Fruit fly (Drosophila melanogaster) whole organism, embryonic: ENCODE results near the gene CG5846.

Experiments used
- Aef1 ChIP-seq: fragments of 200-800 bp; sonication (Bioruptor generic); IDR thresholded peaks from 3 replicates; pipeline ENCODE4 v1.3.6; 2022; ENCODE audit warnings: missing biosample characterization, missing genetic modification characterization
- Asciz ChIP-seq: fragments of 200-800 bp; sonication (Bioruptor generic); optimal IDR thresholded peaks from 2 replicates; lab custom pipeline; 2017; ENCODE audit warnings: missing biosample characterization, mild to moderate bottlenecking, missing genetic modification characterization, missing genetic modification reagents
- Bdp1 ChIP-seq: fragments of 200-800 bp; sonication (Bioruptor generic); optimal IDR thresholded peaks from 3 replicates; lab custom pipeline; 2016; ENCODE audit warnings: missing biosample characterization, missing genetic modification characterization
- CG10431 ChIP-seq: fragments of 200-800 bp; sonication (Bioruptor generic); optimal IDR thresholded peaks from 3 replicates; lab custom pipeline; 2018; ENCODE audit warnings: missing biosample characterization, mild to moderate bottlenecking, missing genetic modification characterization
- CG11504 ChIP-seq: fragments of 200-800 bp; sonication (Bioruptor generic); optimal IDR thresholded peaks from 3 replicates; lab custom pipeline; 2019; ENCODE audit warnings: missing biosample characterization, mild to moderate bottlenecking, missing genetic modification characterization, moderate library complexity
- CG12219 ChIP-seq: fragments of 200-800 bp; sonication (Bioruptor generic); optimal IDR thresholded peaks from 3 replicates; lab custom pipeline; 2018; ENCODE audit warnings: missing biosample characterization, mild to moderate bottlenecking, missing genetic modification characterization
- CG15514 ChIP-seq: fragments of 200-800 bp; sonication (Bioruptor generic); optimal IDR thresholded peaks from 3 replicates; lab custom pipeline; 2017; ENCODE audit warnings: missing biosample characterization, missing genetic modification characterization, mild to moderate bottlenecking, moderate library complexity, missing genetic modification reagents
- CG1603 ChIP-seq: fragments of 200-800 bp; sonication (Bioruptor generic); optimal IDR thresholded peaks from 2 replicates; lab custom pipeline; 2019; ENCODE audit warnings: missing biosample characterization, mild to moderate bottlenecking, missing genetic modification characterization, moderate library complexity
- CG16779 ChIP-seq: fragments of 200-800 bp; sonication (Bioruptor generic); IDR thresholded peaks from 2 replicates; pipeline ENCODE4 v1.3.6; 2022; ENCODE audit warnings: missing biosample characterization, missing genetic modification characterization
- CG1792 ChIP-seq: fragments of 200-800 bp; sonication (Bioruptor generic); optimal IDR thresholded peaks from 2 replicates; lab custom pipeline; 2016; ENCODE audit warnings: missing biosample characterization, missing genetic modification characterization
- CG2678 ChIP-seq: fragments of 200-800 bp; sonication (Bioruptor generic); optimal IDR thresholded peaks from 3 replicates; lab custom pipeline; 2019; ENCODE audit warnings: missing biosample characterization, mild to moderate bottlenecking, missing genetic modification characterization, moderate library complexity
- CG2889 ChIP-seq: fragments of 200-800 bp; sonication (Bioruptor generic); IDR thresholded peaks from 3 replicates; pipeline ENCODE4 v1.3.6; 2022; ENCODE audit warnings: missing biosample characterization, missing genetic modification characterization
- CG30403 ChIP-seq: fragments of 200-800 bp; sonication (Bioruptor generic); optimal IDR thresholded peaks from 3 replicates; lab custom pipeline; 2016; ENCODE audit warnings: missing biosample characterization, missing genetic modification characterization
- CG32532 ChIP-seq: fragments of 200-800 bp; sonication (Bioruptor generic); IDR thresholded peaks from 2 replicates; pipeline ENCODE4 v1.3.6; 2022; ENCODE audit warnings: missing biosample characterization, missing genetic modification characterization
- CG3995 ChIP-seq: fragments of 200-800 bp; sonication (Bioruptor generic); optimal IDR thresholded peaks from 3 replicates; lab custom pipeline; 2016; ENCODE audit warnings: missing biosample characterization, missing genetic modification characterization
- CG4404 ChIP-seq: fragments of 200-800 bp; sonication (Bioruptor generic); IDR thresholded peaks from 2 replicates; pipeline ENCODE4 v1.3.6; 2022; ENCODE audit warnings: missing biosample characterization, missing genetic modification characterization
- CG6791 ChIP-seq: fragments of 200-800 bp; sonication (Bioruptor generic); IDR thresholded peaks from 3 replicates; pipeline ENCODE4 v1.3.6; 2022; ENCODE audit warnings: missing biosample characterization, missing genetic modification characterization; ENCODE audit not compliant: partially characterized antibody
- CG7987 ChIP-seq: fragments of 200-800 bp; sonication (Bioruptor generic); optimal IDR thresholded peaks from 2 replicates; lab custom pipeline; 2018; ENCODE audit warnings: missing biosample characterization, mild to moderate bottlenecking, missing genetic modification characterization, moderate library complexity
- Doc3 ChIP-seq: fragments of 200-800 bp; sonication (Bioruptor generic); IDR thresholded peaks from 3 replicates; pipeline ENCODE4 v1.3.6; 2022; ENCODE audit warnings: missing biosample characterization, missing genetic modification characterization; ENCODE audit not compliant: partially characterized antibody
- MBD-R2 ChIP-seq: fragments of 200-800 bp; sonication (Bioruptor generic); IDR thresholded peaks from 2 replicates; pipeline ENCODE4 v1.3.6; 2022; ENCODE audit warnings: missing biosample characterization, missing genetic modification characterization
- Med ChIP-seq: fragments of 200-800 bp; sonication (Bioruptor generic); peaks from one replicate; lab custom pipeline; 2016; ENCODE audit warnings: missing biosample characterization, missing genetic modification characterization, mild to moderate bottlenecking, inconsistent platforms, moderate library complexity
- Myb ChIP-seq: fragments of 200-800 bp; sonication (Bioruptor generic); optimal IDR thresholded peaks from 2 replicates; lab custom pipeline; 2016; ENCODE audit warnings: missing biosample characterization, missing genetic modification characterization
- NfI ChIP-seq: fragments of 200-800 bp; sonication (Bioruptor generic); optimal IDR thresholded peaks from 3 replicates; lab custom pipeline; 2018; ENCODE audit warnings: missing biosample characterization, mild to moderate bottlenecking, missing genetic modification characterization, moderate library complexity
- Pdp1 ChIP-seq, 2 experiments: fragments of 200-800 bp; sonication (Bioruptor generic); optimal IDR thresholded peaks; 3 replicates each; lab custom pipeline; 2016; ENCODE audit warnings: missing biosample characterization in 2 of 2, missing genetic modification characterization in 2 of 2, mild to moderate bottlenecking in 1 of 2, moderate library complexity in 1 of 2
- Spps ChIP-seq: fragments of 200-800 bp; sonication (Bioruptor generic); optimal IDR thresholded peaks from 2 replicates; lab custom pipeline; 2018; ENCODE audit warnings: missing biosample characterization, mild to moderate bottlenecking, missing genetic modification characterization
- bcd ChIP-seq: fragments of 200-800 bp; sonication (Bioruptor generic); optimal IDR thresholded peaks from 2 replicates; lab custom pipeline; 2017; ENCODE audit warnings: missing biosample characterization, mild to moderate bottlenecking, missing genetic modification characterization
- cad ChIP-seq: fragments of >200 bp; optimal IDR thresholded peaks from 2 replicates; lab custom pipeline; 2017; ENCODE audit warnings: missing biosample characterization, missing genetic modification characterization
- cato ChIP-seq: fragments of 200-800 bp; sonication (Bioruptor generic); optimal IDR thresholded peaks from 2 replicates; lab custom pipeline; 2016; ENCODE audit warnings: missing biosample characterization, missing genetic modification characterization, borderline replicate concordance
- chn ChIP-seq: fragments of 200-800 bp; sonication (Bioruptor generic); optimal IDR thresholded peaks from 2 replicates; lab custom pipeline; 2016; ENCODE audit warnings: missing biosample characterization, missing genetic modification characterization
- crp ChIP-seq, 2 experiments: fragments of 200-800 bp; sonication (Bioruptor generic); optimal IDR thresholded peaks; 2 replicates in 1 of 2; 3 replicates in 1 of 2; lab custom pipeline; 2017; ENCODE audit warnings: missing biosample characterization in 2 of 2, missing genetic modification characterization in 2 of 2, mild to moderate bottlenecking in 1 of 2, moderate library complexity in 1 of 2
- danr ChIP-seq: fragments of 200-800 bp; sonication (Bioruptor generic); IDR thresholded peaks from 2 replicates; pipeline ENCODE4 v1.3.6; 2022; ENCODE audit warnings: missing biosample characterization, missing genetic modification characterization
- disco-r ChIP-seq: fragments of 200-800 bp; sonication (Bioruptor generic); optimal IDR thresholded peaks from 2 replicates; lab custom pipeline; 2016; ENCODE audit warnings: missing biosample characterization, missing genetic modification characterization
- dmrt99B ChIP-seq: fragments of 200-800 bp; sonication (Bioruptor generic); optimal IDR thresholded peaks from 2 replicates; lab custom pipeline; 2018; ENCODE audit warnings: missing biosample characterization, mild to moderate bottlenecking, missing genetic modification characterization, moderate library complexity
- dpn ChIP-seq, 2 experiments: fragments of 200-800 bp; sonication (Bioruptor generic); optimal IDR thresholded peaks; 3 replicates each; lab custom pipeline; 2016; ENCODE audit warnings: missing biosample characterization in 2 of 2, missing genetic modification characterization in 2 of 2
- exex ChIP-seq: fragments of 200-800 bp; sonication (Bioruptor generic); optimal IDR thresholded peaks from 4 replicates; lab custom pipeline; 2018; ENCODE audit warnings: missing biosample characterization, mild to moderate bottlenecking, missing genetic modification characterization, moderate library complexity
- fd3F ChIP-seq: fragments of 200-800 bp; sonication (Bioruptor generic); optimal IDR thresholded peaks from 2 replicates; lab custom pipeline; 2018; ENCODE audit warnings: missing biosample characterization, mild to moderate bottlenecking, missing genetic modification characterization, moderate library complexity
- fd64A ChIP-seq: fragments of 200-800 bp; sonication (Bioruptor generic); optimal IDR thresholded peaks from 3 replicates; lab custom pipeline; 2018; ENCODE audit warnings: missing biosample characterization, mild to moderate bottlenecking, missing genetic modification characterization
- gro ChIP-seq: fragments of 200-800 bp; sonication (Bioruptor generic); optimal IDR thresholded peaks from 2 replicates; lab custom pipeline; 2016; ENCODE audit warnings: missing biosample characterization, missing genetic modification characterization
- h ChIP-seq: fragments of >200 bp; optimal IDR thresholded peaks from 2 replicates; lab custom pipeline; 2017
- ham ChIP-seq: fragments of 200-800 bp; sonication (Bioruptor generic); IDR thresholded peaks from 2 replicates; pipeline ENCODE4 v1.3.6; 2022; ENCODE audit warnings: missing biosample characterization, missing genetic modification characterization
- ken ChIP-seq: fragments of 200-800 bp; sonication (Bioruptor generic); IDR thresholded peaks from 3 replicates; pipeline ENCODE4 v1.3.6; 2022; ENCODE audit warnings: missing biosample characterization, missing genetic modification characterization
- klu ChIP-seq: fragments of 200-800 bp; sonication (Bioruptor generic); IDR thresholded peaks from 2 replicates; pipeline ENCODE4 v1.3.6; 2022; ENCODE audit warnings: missing biosample characterization, missing genetic modification characterization
- lov ChIP-seq, 2 experiments: fragments of 200-800 bp in 1 of 2; fragments of >200 bp in 1 of 2; sonication (Bioruptor generic) in 1 of 2; IDR thresholded peaks in 1 of 2; optimal IDR thresholded peaks in 1 of 2; 2 replicates in 1 of 2; 3 replicates in 1 of 2; pipeline versions ENCODE4 v1.3.6 to Lab custom; 2017 to 2022; ENCODE audit warnings: missing biosample characterization in 1 of 2, missing genetic modification characterization in 1 of 2
- otp ChIP-seq: fragments of 200-800 bp; sonication (Bioruptor generic); IDR thresholded peaks from 3 replicates; pipeline ENCODE4, ENCODE4 v1.3.6; 2022; ENCODE audit warnings: missing biosample characterization, missing genetic modification characterization
- pan ChIP-seq, 4 experiments: fragments of >200 bp in 3 of 4; fragments of 200-800 bp in 1 of 4; sonication (Bioruptor generic) in 1 of 4; optimal IDR thresholded peaks in 3 of 4; IDR thresholded peaks in 1 of 4; 2 replicates each; pipeline versions ENCODE4 v1.3.6 to Lab custom; 2017 to 2022; ENCODE audit warnings: missing biosample characterization in 2 of 4, missing genetic modification characterization in 2 of 4, mixed read lengths in 1 of 4
- peb ChIP-seq: fragments of 200-800 bp; sonication (Bioruptor generic); IDR thresholded peaks from 2 replicates; pipeline ENCODE4 v1.3.6; 2022; ENCODE audit warnings: missing biosample characterization, missing genetic modification characterization
- sisA ChIP-seq: fragments of 200-800 bp; sonication (Bioruptor generic); IDR thresholded peaks from 2 replicates; pipeline ENCODE4 v1.3.6; 2022; ENCODE audit warnings: missing biosample characterization, missing genetic modification characterization
- sob ChIP-seq: fragments of 200-800 bp; sonication (Bioruptor generic); IDR thresholded peaks from 2 replicates; pipeline ENCODE4 v1.3.6; 2022; ENCODE audit warnings: missing biosample characterization, missing genetic modification characterization
- tgo ChIP-seq: fragments of 200-800 bp; sonication (Bioruptor generic); IDR thresholded peaks from 3 replicates; pipeline ENCODE4 v1.3.6; 2022; ENCODE audit warnings: missing biosample characterization, missing genetic modification characterization
- ttk ChIP-seq: fragments of 200-800 bp; sonication (Bioruptor generic); IDR thresholded peaks from 2 replicates; pipeline ENCODE4 v2.1.2; 2022; ENCODE audit warnings: missing biosample characterization, missing genetic modification characterization

CG5846 gene

DNA sequence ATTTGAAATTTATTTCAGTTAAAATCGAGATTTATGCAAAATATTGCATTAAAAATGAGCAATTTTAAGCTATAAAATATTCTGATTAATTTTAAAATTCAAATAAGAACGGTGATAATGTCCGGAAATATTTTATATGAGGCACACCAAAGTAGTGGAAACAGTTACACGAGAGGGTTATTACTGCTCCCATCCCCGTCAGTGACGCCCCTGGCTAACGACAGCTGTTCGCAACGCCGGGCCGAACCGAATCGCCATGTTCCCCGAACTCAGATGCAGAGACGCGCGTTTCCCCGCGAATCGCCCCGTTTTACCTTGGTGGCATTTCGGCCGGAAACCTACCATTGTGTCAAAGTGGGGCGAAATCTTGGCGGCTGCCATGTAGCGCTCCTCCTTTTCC lies 45.3 kb downstream of the CG5846 start (continued):
- TF ChIP-seq crp (GFP tag; optimal IDR thresholded peaks at IDR 0.05; lab: Kevin White, UChicago) (peak; percentile 10 to 82), NfI (GFP tag; lab: Kevin White, UChicago) (peak; percentile 24), CG30403 (peak; percentile 9), chn (GFP tag; lab: Kevin White, UChicago) (peak; percentile 2), cato (GFP tag; lab: Kevin White, UChicago) (no peak), Bdp1 (GFP tag; lab: Kevin White, UChicago) (no peak), CG16779 (no peak; the same call in 1 of the 2 replicates), dpn (GFP tag; optimal IDR thresholded peaks at IDR 0.05; lab: Kevin White, UChicago) (peak; percentile 26 to 36), CG11504 (tag; lab: Kevin White, UChicago) (peak; percentile 31), CG32532 (GFP tag; lab: Robert Waterston, UW) (peak; percentile 15; the same call in 1 of the 2 replicates), CG12219 (no peak), Pdp1 (GFP tag; optimal IDR thresholded peaks at IDR 0.05; lab: Kevin White, UChicago) (no peak), sob (GFP tag; lab: Robert Waterston, UW) (peak; percentile 23; the same call in 1 of the 2 replicates), CG6791 (GFP tag; lab: Robert Waterston, UW) (no peak), CG2889 (GFP tag; lab: Robert Waterston, UW) (no peak), gro (GFP tag; lab: Kevin White, UChicago) (no peak), Doc3 (GFP tag; lab: Robert Waterston, UW) (no peak), CG3995 (GFP tag; lab: Kevin White, UChicago) (peak; percentile 88), Aef1 (GFP tag; lab: Robert Waterston, UW) (no peak), sisA (GFP tag; lab: Robert Waterston, UW) (peak; percentile 36; the same call in 1 of the 2 replicates), cad (GFP tag; lab: Kevin White, UChicago) (no peak), Med (peak; percentile 90), CG15514 (GFP tag; lab: Kevin White, UChicago) (peak; percentile 34), ttk (GFP tag; lab: Robert Waterston, UW) (0 out of 2 replicates have a peak, but pooled peaks have one; percentile 25), Asciz (GFP tag; lab: Kevin White, UChicago) (no peak), klu (GFP tag; lab: Robert Waterston, UW) (no peak), Myb (GFP tag; lab: Kevin White, UChicago) (peak; percentile 1), pan (optimal IDR thresholded peaks at IDR 0.05; lab: Kevin White, UChicago) (no peak), pan (GFP tag; optimal IDR thresholded peaks at IDR 0.05 in 1 of 2, IDR thresholded peaks at IDR 0.05 in 1 of 2) (peak in 1 of 2 experiments; percentile 64), ham (peak; percentile 17; the same call in 1 of the 2 replicates), CG1792 (GFP tag; lab: Kevin White, UChicago) (no peak), dmrt99B (peak; percentile 19), disco-r (GFP tag; lab: Kevin White, UChicago) (no peak), h (lab: Kevin White, UChicago) (no peak), CG1603 (tag; lab: Kevin White, UChicago) (peak; percentile 8), fd3F (GFP tag; lab: Kevin White, UChicago) (no peak), exex (tag; lab: Kevin White, UChicago) (no peak), tgo (GFP tag; lab: Robert Waterston, UW) (peak; percentile 37; the same call in 1 of the 3 replicates), CG10431 (no peak), lov (optimal IDR thresholded peaks at IDR 0.05; lab: Kevin White, UChicago) (no peak), lov (GFP tag; IDR thresholded peaks at IDR 0.05; lab: Robert Waterston, UW) (0 out of 3 replicates have a peak, but pooled peaks have one; percentile 10), CG7987 (GFP tag; lab: Kevin White, UChicago) (no peak), danr (GFP tag; lab: Robert Waterston, UW) (peak; percentile 40; the same call in 1 of the 2 replicates), fd64A (no peak), peb (GFP tag; lab: Robert Waterston, UW) (no peak), ken (peak; percentile 26; the same call in 1 of the 3 replicates), bcd (GFP tag; lab: Kevin White, UChicago) (no peak), CG2678 (tag; lab: Kevin White, UChicago) (peak; percentile 28), otp (GFP tag; lab: Robert Waterston, UW) (no peak), Spps (no peak), CG4404 (GFP tag; lab: Robert Waterston, UW) (no peak), MBD-R2 (GFP tag; lab: Robert Waterston, UW) (peak; percentile 22)
